Fruit fly (Drosophila melanogaster) whole organism, wandering third instar larva: ENCODE results near the gene zye.

Experiments used
- Abd-B ChIP-seq: fragments of >200 bp; optimal IDR thresholded peaks from 2 replicates; lab custom pipeline; 2017; ENCODE audit warnings: missing biosample characterization, missing genetic modification characterization
- CG32264 ChIP-seq: fragments of 200-800 bp; sonication (Bioruptor generic); optimal IDR thresholded peaks from 2 replicates; lab custom pipeline; 2016; ENCODE audit warnings: missing biosample characterization, missing genetic modification characterization
- CG9705 ChIP-seq: fragments of 200-800 bp; sonication (Bioruptor generic); optimal IDR thresholded peaks from 2 replicates; lab custom pipeline; 2018; ENCODE audit warnings: missing biosample characterization, mild to moderate bottlenecking, missing genetic modification characterization
- CrebA ChIP-seq: fragments of 200-800 bp; sonication (Bioruptor generic); optimal IDR thresholded peaks from 2 replicates; lab custom pipeline; 2016; ENCODE audit warnings: missing biosample characterization, mild to moderate bottlenecking, missing genetic modification characterization, borderline replicate concordance
- Dif ChIP-seq: fragments of 200-275, 200-300 bp; sonication (Bioruptor generic); optimal IDR thresholded peaks from 2 replicates; lab custom pipeline; 2018; ENCODE audit warnings: missing biosample characterization, missing genetic modification characterization; ENCODE audit not compliant: partially characterized antibody
- Hnf4 ChIP-seq: fragments of 200-800 bp; sonication (Bioruptor generic); optimal IDR thresholded peaks from 2 replicates; lab custom pipeline; 2016; ENCODE audit warnings: missing biosample characterization, mild to moderate bottlenecking, missing genetic modification characterization
- Hr78 ChIP-seq: fragments of >200 bp; optimal IDR thresholded peaks from 2 replicates; lab custom pipeline; 2017; ENCODE audit warnings: missing biosample characterization, missing genetic modification characterization
- Hr83 ChIP-seq: fragments of 200-300 bp; sonication (Bioruptor generic); optimal IDR thresholded peaks from 2 replicates; lab custom pipeline; 2016; ENCODE audit warnings: missing biosample characterization, mild to moderate bottlenecking, missing genetic modification characterization, moderate library complexity; ENCODE audit not compliant: poor library complexity, severe bottlenecking
- Jra ChIP-seq: sonication (Bioruptor generic); optimal IDR thresholded peaks from 2 replicates; lab custom pipeline; 2016; ENCODE audit warnings: missing biosample characterization, missing genetic modification characterization
- Myc ChIP-seq: fragments of >200 bp; optimal IDR thresholded peaks from 2 replicates; lab custom pipeline; 2017
- N ChIP-seq: fragments of >200 bp; optimal IDR thresholded peaks from 2 replicates; lab custom pipeline; 2018; ENCODE audit warnings: missing biosample characterization, missing external identifiers, missing genetic modification characterization
- OdsH ChIP-seq: fragments of 200-800 bp; sonication (Bioruptor generic); optimal IDR thresholded peaks from 2 replicates; lab custom pipeline; 2016; ENCODE audit warnings: missing biosample characterization, mild to moderate bottlenecking, missing genetic modification characterization
- Rel ChIP-seq, 2 experiments: fragments of 200-800 bp; sonication (Bioruptor generic) in 1 of 2; optimal IDR thresholded peaks; 2 replicates in 1 of 2; 3 replicates in 1 of 2; lab custom pipeline; 2016 to 2019; ENCODE audit warnings: mild to moderate bottlenecking in 2 of 2, missing biosample characterization in 2 of 2, missing genetic modification characterization in 2 of 2, moderate library complexity in 1 of 2
- Sp1 ChIP-seq: fragments of 200-800 bp; sonication (Bioruptor generic); optimal IDR thresholded peaks from 3 replicates; lab custom pipeline; 2019; ENCODE audit warnings: missing biosample characterization, mild to moderate bottlenecking, missing genetic modification characterization, moderate library complexity
- Vsx2 ChIP-seq: fragments of 200-300, 225-300 bp; sonication (Bioruptor generic); optimal IDR thresholded peaks from 2 replicates; lab custom pipeline; 2018; ENCODE audit warnings: missing biosample characterization, missing genetic modification characterization; ENCODE audit not compliant: partially characterized antibody
- brk ChIP-seq: fragments of 200-800 bp; sonication (Bioruptor generic); optimal IDR thresholded peaks from 2 replicates; lab custom pipeline; 2016; ENCODE audit warnings: missing biosample characterization, mild to moderate bottlenecking, missing genetic modification characterization
- dl ChIP-seq, 2 experiments: fragments of 175-275, 200-275 bp in 1 of 2; fragments of 200-275 bp in 1 of 2; sonication (Bioruptor generic); optimal IDR thresholded peaks; lab custom pipeline; 2018; ENCODE audit warnings: mild to moderate bottlenecking in 2 of 2, missing biosample characterization in 2 of 2, missing genetic modification characterization in 2 of 2, moderate library complexity in 2 of 2; ENCODE audit not compliant: partially characterized antibody in 2 of 2, insufficient read depth in 1 of 2
- ey ChIP-seq: fragments of 200-800 bp; sonication (Bioruptor generic); optimal IDR thresholded peaks from 2 replicates; lab custom pipeline; 2016; ENCODE audit warnings: missing biosample characterization, missing genetic modification characterization
- foxo ChIP-seq, 2 experiments: fragments of 200-800 bp; sonication (Bioruptor generic); optimal IDR thresholded peaks; 2 replicates in 1 of 2; 3 replicates in 1 of 2; lab custom pipeline; 2016 to 2017; ENCODE audit warnings: missing biosample characterization in 2 of 2, missing genetic modification characterization in 2 of 2
- fru ChIP-seq: fragments of 200-800 bp; sonication (Bioruptor generic); optimal IDR thresholded peaks from 3 replicates; lab custom pipeline; 2016; ENCODE audit warnings: missing biosample characterization, mild to moderate bottlenecking, missing genetic modification characterization
- h ChIP-seq: fragments of 200-800 bp; sonication (Bioruptor generic); optimal IDR thresholded peaks from 3 replicates; lab custom pipeline; 2016; ENCODE audit warnings: missing biosample characterization, mild to moderate bottlenecking, missing genetic modification characterization
- lola ChIP-seq: fragments of >200 bp; optimal IDR thresholded peaks from 2 replicates; lab custom pipeline; 2017; ENCODE audit warnings: missing biosample characterization, missing genetic modification characterization
- pan ChIP-seq: fragments of >200 bp; optimal IDR thresholded peaks from 2 replicates; lab custom pipeline; 2017
- psq ChIP-seq: fragments of 200-800 bp; sonication (Bioruptor generic); optimal IDR thresholded peaks from 3 replicates; lab custom pipeline; 2017; ENCODE audit warnings: missing biosample characterization, mild to moderate bottlenecking, missing genetic modification characterization, moderate library complexity
- rgr ChIP-seq: fragments of 200-800 bp; sonication (Bioruptor generic); optimal IDR thresholded peaks from 3 replicates; lab custom pipeline; 2016; ENCODE audit warnings: missing biosample characterization, mild to moderate bottlenecking, missing genetic modification characterization
- sage ChIP-seq: fragments of 200-800 bp; sonication (Bioruptor generic); optimal IDR thresholded peaks from 2 replicates; lab custom pipeline; 2016; ENCODE audit warnings: missing biosample characterization, mild to moderate bottlenecking, missing genetic modification characterization
- sv ChIP-seq: fragments of 200-800 bp; sonication (Bioruptor generic); optimal IDR thresholded peaks from 3 replicates; lab custom pipeline; 2016; ENCODE audit warnings: missing biosample characterization, missing genetic modification characterization
- usp ChIP-seq: fragments of >200 bp; optimal IDR thresholded peaks from 2 replicates; lab custom pipeline; 2017; ENCODE audit warnings: missing biosample characterization, missing genetic modification characterization

The zye gene

dm6 chr3L:20405971-20406948, 7.1 kb upstream of the zye start:
- TF ChIP-seq N (GFP tag; lab: Kevin White, UChicago): peak; percentile 64
- no peak for TF ChIP-seq psq
- peak; percentile 14 for TF ChIP-seq Sp1
- peak; percentile 66 for TF ChIP-seq Myc (lab: Kevin White, UChicago)

dm6 chr3L:20410345-20410744, 3.1 kb upstream of the zye start, which contains the start of gene CG13248:
Gene CG13248, minus strand, starts transcription at chr3L:20410566.
- TF ChIP-seq N (GFP tag; lab: Kevin White, UChicago) (no peak), CG9705 (no peak), Jra (GFP tag; lab: Kevin White, UChicago) (no peak), Hnf4 (no peak), brk (no peak), Hr83 (GFP tag; lab: Kevin White, UChicago) (no peak), Myc (lab: Kevin White, UChicago) (no peak), rgr (no peak), OdsH (GFP tag; lab: Kevin White, UChicago) (no peak), Hr78 (GFP tag; lab: Kevin White, UChicago) (no peak), CG32264 (no peak), dl (GFP tag; optimal IDR thresholded peaks at IDR 0.05; lab: Kevin White, UChicago; ENCODE audit: insufficient read depth in 1 of 2, partially characterized antibody in 2 of 2) (no peak), Rel (GFP tag; optimal IDR thresholded peaks at IDR 0.05; lab: Kevin White, UChicago) (no peak), Rel (tag; optimal IDR thresholded peaks at IDR 0.05; lab: Kevin White, UChicago) (no peak), psq (no peak), Vsx2 (no peak), fru (no peak), sage (GFP tag; lab: Kevin White, UChicago) (no peak), usp (no peak)

DNA sequence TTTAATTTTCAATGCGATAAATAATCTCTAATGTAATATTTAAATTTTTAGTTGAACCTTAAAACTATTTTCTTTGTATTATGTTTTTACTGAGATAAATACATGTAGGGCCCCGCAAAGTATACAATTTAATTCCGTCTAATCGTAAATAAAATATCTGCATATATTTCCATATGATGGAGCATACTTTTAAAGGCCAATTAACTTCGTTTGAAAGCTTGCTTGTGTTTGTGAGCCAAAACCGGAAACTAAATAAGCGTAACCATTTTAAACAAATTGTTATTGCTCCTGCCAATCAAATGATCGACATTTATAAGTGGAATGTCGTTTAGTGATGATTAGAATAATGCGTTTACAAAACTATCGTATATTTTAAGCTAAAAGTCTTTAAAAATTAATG, 2.6 kb upstream of the zye start:
- TF ChIP-seq CG32264 (no peak), rgr (peak; percentile 7), Vsx2 (peak; percentile 93), N (GFP tag; lab: Kevin White, UChicago) (peak; percentile 11), Myc (lab: Kevin White, UChicago) (peak; percentile 27), ey (no peak), fru (peak; percentile 2)
- TF ChIP-seq, all 38 proteins: peak for 5

DNA sequence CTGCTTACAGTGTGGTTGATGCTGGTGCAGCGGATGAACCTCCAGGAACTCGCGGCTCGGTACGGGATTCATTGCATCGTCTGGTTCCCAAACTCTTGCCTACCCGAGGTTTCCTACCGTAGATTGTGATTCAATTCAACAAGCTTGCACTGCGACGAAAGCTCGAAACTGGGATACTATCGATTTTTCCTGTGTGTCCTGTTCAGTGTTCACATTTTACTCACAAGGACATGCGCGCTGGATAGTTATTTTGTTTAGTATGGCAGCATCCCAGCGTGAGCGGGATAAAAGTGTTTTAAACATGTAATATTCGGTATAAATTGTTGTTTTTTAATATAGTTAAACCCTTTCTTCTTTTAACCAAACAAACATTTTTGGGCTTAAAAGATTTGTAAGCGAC, 12.5 kb downstream of the zye start, which contains the start of gene CG5282:
Gene CG5282, minus strand, starts transcription at position 184 of the 400 bp plus-strand sequence.
- TF ChIP-seq Abd-B (GFP tag; lab: Kevin White, UChicago) (no peak), h (GFP tag; lab: Kevin White, UChicago) (no peak), usp (no peak), foxo (GFP tag; optimal IDR thresholded peaks at IDR 0.05; lab: Kevin White, UChicago) (no peak), CG9705 (no peak), Dif (GFP tag; lab: Kevin White, UChicago) (no peak), sv (GFP tag; lab: Kevin White, UChicago) (no peak), ey (no peak), Sp1 (no peak), fru (no peak), rgr (no peak), lola (GFP tag; lab: Kevin White, UChicago) (no peak), Jra (GFP tag; lab: Kevin White, UChicago) (no peak), CrebA (GFP tag; lab: Kevin White, UChicago) (no peak), psq (no peak), Rel (GFP tag; optimal IDR thresholded peaks at IDR 0.05; lab: Kevin White, UChicago) (no peak), Rel (tag; optimal IDR thresholded peaks at IDR 0.05; lab: Kevin White, UChicago) (no peak), pan (lab: Kevin White, UChicago) (no peak)

- no peak for TF ChIP-seq Hr83 (GFP tag; lab: Kevin White, UChicago)
Observed at dm6 chr3L:20427449-20427848, 14.0 kb downstream of the zye start, which contains the start of gene CG5274. Gene CG5274, minus strand, starts transcription at chr3L:20427666.
